Worm (Caenorhabditis elegans): ENCODE measurements around the gene Y5H2A.4.
A peak's percentile ranks its signal among the peaks of the same experiment; 100 is the strongest.

Y5H2A.4 gene

DNA sequence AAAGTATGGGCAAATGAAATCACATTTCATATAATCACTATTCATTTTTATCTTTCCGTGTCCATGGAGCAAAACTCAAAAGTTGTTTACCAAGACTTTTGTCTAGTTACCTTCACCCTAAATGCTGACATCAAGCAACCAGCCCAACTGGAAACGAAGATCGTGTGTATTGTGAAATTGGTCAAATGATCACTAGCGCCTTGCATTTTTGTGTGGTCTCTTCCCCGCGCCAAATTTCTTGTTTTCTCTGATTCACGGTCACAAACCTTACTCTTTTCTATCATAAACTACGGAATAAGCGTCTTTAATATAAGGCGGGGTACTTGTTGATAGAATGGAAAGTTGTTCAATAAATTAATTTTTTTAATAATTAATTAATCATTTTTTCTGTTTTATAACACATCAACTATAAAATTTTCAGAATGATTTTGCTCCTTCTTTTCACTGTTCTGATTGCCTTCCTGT lies 24.0 kb downstream of the Y5H2A.4 start, which contains the start of gene cyp-33C7 (continued):
- TF ChIP-seq egl-27 (tag; optimal IDR thresholded peaks at IDR 0.05) (no peak), nhr-237 (tag; optimal IDR thresholded peaks at IDR 0.05) (no peak)

DNA sequence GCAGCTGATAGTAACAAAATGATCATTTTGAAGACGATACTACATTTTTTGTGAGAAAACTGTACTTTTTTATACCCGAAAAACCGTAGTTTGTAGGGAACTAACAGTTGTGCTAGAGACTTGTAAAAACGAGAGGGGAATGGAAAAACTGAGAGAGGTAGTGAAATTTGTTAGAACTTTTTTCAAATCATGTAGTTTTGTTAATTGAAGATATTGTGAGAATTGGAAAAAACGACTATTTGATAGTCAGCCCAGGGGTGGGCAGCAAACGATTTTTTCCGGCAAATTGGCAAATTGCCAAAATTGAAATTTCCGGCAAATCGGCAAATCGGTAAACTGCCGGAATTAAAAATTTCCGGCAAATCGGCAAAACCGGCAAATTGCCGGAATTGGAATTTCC lies 24.8 kb downstream of the Y5H2A.4 start, which contains the start of gene cyp-33C6:
Gene cyp-33C6 (minus strand): TSS at position 101 of the 400 bp plus-strand sequence.
- TF ChIP-seq zag-1 (tag; optimal IDR thresholded peaks at IDR 0.05) (no peak), nhr-23 (tag; optimal IDR thresholded peaks at IDR 0.05) (no peak), daf-12 (tag; optimal IDR thresholded peaks at IDR 0.05) (no peak), egl-27 (tag; optimal IDR thresholded peaks at IDR 0.05) (no peak), egl-5 (tag; optimal IDR thresholded peaks at IDR 0.05) (no peak), nhr-11 (tag; optimal IDR thresholded peaks at IDR 0.05) (no peak), ztf-4 (tag; optimal IDR thresholded peaks at IDR 0.05) (no peak), fkh-2 (tag; optimal IDR thresholded peaks at IDR 0.05) (no peak), mdl-1 (tag; optimal IDR thresholded peaks at IDR 0.05) (no peak), unc-62 (GFP tag; optimal IDR thresholded peaks at IDR 0.05) (no peak), mml-1 (tag; optimal IDR thresholded peaks at IDR 0.05) (no peak), nhr-237 (tag; optimal IDR thresholded peaks at IDR 0.05) (no peak), nhr-67 (tag; optimal IDR thresholded peaks at IDR 0.05) (no peak), aly-2 (tag; optimal IDR thresholded peaks at IDR 0.05) (no peak), nhr-76 (tag; optimal IDR thresholded peaks at IDR 0.05) (no peak), R02D3.7 (tag; optimal IDR thresholded peaks at IDR 0.05) (no peak)

DNA sequence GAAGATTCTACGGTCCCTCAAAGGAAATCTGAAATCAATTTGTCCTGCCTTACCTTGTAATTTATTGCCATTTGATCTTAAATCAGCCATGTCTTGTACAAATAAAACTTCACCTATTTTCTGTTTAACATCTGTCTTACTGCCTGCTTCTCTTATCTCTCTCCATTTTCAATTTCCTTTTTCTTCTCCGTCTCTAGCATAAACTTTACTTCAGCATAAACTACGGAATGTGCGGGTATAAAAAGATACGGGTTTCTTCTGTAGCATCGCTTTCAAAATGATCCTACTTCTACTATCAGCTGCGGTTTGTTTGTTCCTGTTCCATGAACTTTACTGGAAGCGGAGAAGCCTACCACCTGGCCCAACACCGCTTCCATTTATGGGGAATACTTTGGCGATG lies 29.4 kb downstream of the Y5H2A.4 start, which contains the start of gene cyp-33C5:
Gene cyp-33C5 (plus strand): TSS at position 254 of the 400 bp plus-strand sequence.
- TF ChIP-seq pqm-1 (tag; optimal IDR thresholded peaks at IDR 0.05) (peak; percentile 42), lsy-12 (tag; optimal IDR thresholded peaks at IDR 0.05) (no peak), nhr-28 (tag; optimal IDR thresholded peaks at IDR 0.05) (no peak), elt-2 (tag; optimal IDR thresholded peaks at IDR 0.05) (peak; percentile 36), mdl-1 (tag; optimal IDR thresholded peaks at IDR 0.05) (no peak), ceh-28 (tag; optimal IDR thresholded peaks at IDR 0.05) (peak; percentile 46), lin-15B (tag; optimal IDR thresholded peaks at IDR 0.05) (no peak), nhr-23 (tag; optimal IDR thresholded peaks at IDR 0.05) (peak; percentile 18), pha-4 (tag; optimal IDR thresholded peaks at IDR 0.05) (peak; percentile 77), ztf-11 (tag; optimal IDR thresholded peaks at IDR 0.05) (no peak), eor-1 (tag; optimal IDR thresholded peaks at IDR 0.05) (no peak), unc-62 (GFP tag; optimal IDR thresholded peaks at IDR 0.05) (no peak), elt-3 (tag; optimal IDR thresholded peaks at IDR 0.05) (no peak), tbx-2 (tag; optimal IDR thresholded peaks at IDR 0.05) (no peak)

DNA sequence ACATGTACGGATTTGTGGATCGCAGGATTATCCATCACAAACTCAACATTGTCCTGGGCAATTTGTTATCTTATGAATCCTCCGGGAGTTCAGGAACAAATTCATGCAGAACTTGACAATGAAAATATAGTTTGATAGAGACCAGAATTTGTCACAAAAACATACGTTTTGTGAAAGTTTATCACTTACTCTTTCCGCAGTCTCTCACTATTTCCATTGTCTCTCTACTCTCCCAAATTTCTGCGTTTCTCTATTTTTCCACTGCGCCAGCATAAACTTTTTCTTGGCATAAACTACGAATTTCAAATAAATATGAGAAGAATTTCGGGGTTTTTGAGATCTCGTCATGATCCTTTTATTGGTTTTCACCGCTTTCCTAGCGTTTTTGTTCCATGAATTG lies 31.5 kb downstream of the Y5H2A.4 start, which contains the start of gene cyp-33C3:
Gene cyp-33C3 (plus strand): TSS at position 149 of the 400 bp plus-strand sequence.
- no peak for TF ChIP-seq nhr-76 (tag; optimal IDR thresholded peaks at IDR 0.05)
- peak; percentile 18 for TF ChIP-seq elt-2 (tag; optimal IDR thresholded peaks at IDR 0.05)
- no peak for TF ChIP-seq ZK546.5 (tag; optimal IDR thresholded peaks at IDR 0.05)

DNA sequence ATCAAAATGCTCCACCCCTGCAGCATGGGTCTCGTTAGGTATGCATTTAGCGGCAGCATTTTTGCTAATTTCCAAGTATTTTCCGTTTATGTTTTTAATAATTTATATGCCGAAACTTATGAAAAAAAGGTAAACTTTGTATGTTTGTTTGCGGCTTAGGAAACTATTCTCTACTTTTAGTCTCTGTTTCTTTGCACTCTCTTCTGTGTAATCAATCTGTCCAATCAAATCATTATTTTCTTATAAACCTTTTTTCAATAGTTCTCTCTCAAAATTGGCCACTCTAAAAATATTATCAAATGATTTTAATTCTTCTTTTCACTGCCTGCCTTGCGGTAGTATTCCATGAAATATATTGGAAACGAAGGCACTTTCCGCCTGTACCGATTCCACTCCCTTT lies 36.1 kb downstream of the Y5H2A.4 start:
- TF ChIP-seq aly-2 (tag; optimal IDR thresholded peaks at IDR 0.05) (no peak), pqm-1 (tag; optimal IDR thresholded peaks at IDR 0.05) (peak; percentile 8), pha-4 (tag; optimal IDR thresholded peaks at IDR 0.05) (peak; percentile 57), elt-2 (tag; optimal IDR thresholded peaks at IDR 0.05) (peak; percentile 26)

DNA sequence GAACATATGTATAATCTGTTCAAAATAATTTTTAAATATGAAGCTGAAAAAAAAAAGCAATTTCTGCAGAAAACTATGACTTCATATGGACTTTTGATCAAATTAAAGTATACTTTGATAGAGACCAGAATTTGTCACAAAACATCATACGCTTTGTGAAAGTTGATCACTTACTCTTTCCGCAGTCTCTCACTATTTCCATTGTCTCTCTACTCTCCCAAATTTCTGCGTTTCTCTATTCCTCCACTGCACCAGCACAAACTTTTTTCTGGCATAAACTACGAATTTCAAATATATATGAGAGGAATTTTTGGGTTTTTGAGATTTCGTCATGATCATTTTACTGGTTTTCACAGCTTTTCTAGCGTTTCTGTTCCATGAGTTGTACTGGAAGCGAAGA lies 38.3 kb downstream of the Y5H2A.4 start, which contains the start of gene cyp-33C4:
Gene cyp-33C4 (plus strand): TSS at position 293 of the 400 bp plus-strand sequence.
- peak; percentile 63 for TF ChIP-seq pqm-1 (tag; optimal IDR thresholded peaks at IDR 0.05)
- TF ChIP-seq nfya-1 (tag; optimal IDR thresholded peaks at IDR 0.05; ENCODE audit: insufficient read depth), result peak; percentile 38
- peak; percentile 25 for TF ChIP-seq jun-1 (tag; optimal IDR thresholded peaks at IDR 0.05)
- TF ChIP-seq hmg-11 (tag; optimal IDR thresholded peaks at IDR 0.05), result peak; percentile 47
- TF ChIP-seq lin-39 (tag; optimal IDR thresholded peaks at IDR 0.05), result no peak
- TF ChIP-seq elt-2 (tag; optimal IDR thresholded peaks at IDR 0.05), result peak; percentile 43
- no peak for TF ChIP-seq lsy-12 (tag; optimal IDR thresholded peaks at IDR 0.05)
- no peak for TF ChIP-seq nhr-43 (tag; optimal IDR thresholded peaks at IDR 0.05; ENCODE audit: poor library complexity, severe bottlenecking)
- TF ChIP-seq ceh-9 (tag; optimal IDR thresholded peaks at IDR 0.05), result no peak
- TF ChIP-seq pha-4 (tag; optimal IDR thresholded peaks at IDR 0.05), result peak; percentile 39
